Fruit fly (Drosophila melanogaster): ENCODE measurements around the gene Sps2.

Gene Sps2

DNA sequence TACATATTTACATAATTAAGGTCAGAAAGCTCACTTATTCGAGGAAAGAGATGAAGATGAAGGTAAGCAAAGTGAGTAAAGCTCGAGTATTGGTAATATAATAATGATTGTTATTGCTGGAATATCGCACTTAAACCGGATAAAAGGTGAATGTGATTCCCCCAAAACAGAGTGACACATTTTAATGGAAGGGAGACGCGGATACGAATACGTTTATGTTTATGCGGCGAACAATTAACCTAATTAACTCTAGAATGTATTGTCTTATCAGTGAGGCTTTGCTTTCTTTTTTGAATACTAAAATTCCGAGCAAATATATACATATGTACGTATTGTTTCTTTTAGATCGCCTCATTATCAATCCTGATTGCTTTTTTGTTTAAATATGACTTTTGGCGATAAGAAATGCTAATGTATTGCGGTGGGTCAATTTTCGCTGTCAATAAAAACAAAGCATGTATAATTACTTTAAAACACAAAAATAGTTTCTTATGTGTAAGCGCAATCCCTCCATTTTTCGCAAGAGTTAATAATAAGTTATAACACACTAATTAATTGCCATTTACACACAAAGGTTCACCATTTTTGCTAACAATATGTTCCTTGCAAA lies 36.8 kb upstream of the Sps2 start:
- no peak for TF ChIP-seq CG11617 (GFP tag; optimal IDR thresholded peaks at IDR 0.05)
- TF ChIP-seq CG12768 (GFP tag; optimal IDR thresholded peaks at IDR 0.05), result no peak
- TF ChIP-seq CG14711 (tag; optimal IDR thresholded peaks at IDR 0.05), result no peak
- no peak for TF ChIP-seq CG7101 (tag; optimal IDR thresholded peaks at IDR 0.05)
- peak; percentile 64 for TF ChIP-seq kay (GFP tag; ENCODE audit: borderline replicate concordance)
- no peak for TF ChIP-seq CG5204 (GFP tag; optimal IDR thresholded peaks at IDR 0.05)
- TF ChIP-seq Crg-1 (GFP tag; optimal IDR thresholded peaks at IDR 0.05), result no peak

DNA sequence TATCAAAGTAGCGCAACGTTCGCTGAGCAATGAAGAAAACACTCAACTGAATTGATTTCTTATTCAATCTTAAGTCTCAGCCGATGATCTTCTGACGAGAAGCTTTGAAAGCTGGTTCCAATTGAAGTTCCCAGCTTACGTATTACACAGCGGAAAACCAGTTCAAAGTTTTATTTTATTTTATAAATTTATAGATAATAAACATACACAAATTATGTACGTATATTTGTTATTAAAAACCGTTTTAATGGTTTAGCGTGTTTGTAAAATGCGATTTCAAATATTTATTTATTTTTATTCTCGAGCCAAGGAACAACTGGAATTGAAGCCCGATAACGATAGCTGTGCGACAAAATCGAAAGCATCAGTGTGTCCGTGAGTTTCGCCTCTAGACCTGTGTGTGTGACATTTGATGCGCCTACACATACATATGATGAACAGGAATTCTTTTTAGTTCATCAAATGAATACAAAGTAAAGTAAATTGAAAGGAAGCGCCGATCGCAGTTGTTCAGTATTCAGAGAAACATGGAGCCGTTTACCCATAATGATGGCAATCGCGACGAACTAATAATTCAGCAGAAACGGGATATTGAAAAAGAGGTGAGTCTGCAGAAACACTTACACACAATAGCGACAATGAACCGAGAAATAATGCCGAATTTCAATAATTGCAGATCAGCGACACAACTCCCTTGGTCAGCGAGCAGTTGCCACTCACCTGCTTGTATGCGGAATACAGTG lies 35.7 kb upstream of the Sps2 start, which contains the start of the genes CG5390 and CG4968:
Gene CG5390, minus strand, starts transcription at position 77 of the 743 bp plus-strand sequence.
Gene CG4968, plus strand, starts transcription at position 405 of the 743 bp plus-strand sequence.
- peak; percentile 22 for TF ChIP-seq cic (GFP tag; optimal IDR thresholded peaks at IDR 0.05)
- TF ChIP-seq kay (GFP tag; ENCODE audit: borderline replicate concordance), result peak; percentile 96
- peak; percentile 91 for TF ChIP-seq bab1 (GFP tag; optimal IDR thresholded peaks at IDR 0.05)
- TF ChIP-seq CG5204 (GFP tag; optimal IDR thresholded peaks at IDR 0.05), result no peak
- peak; percentile 58 for TF ChIP-seq Mnt (GFP tag; optimal IDR thresholded peaks at IDR 0.05)
- no peak for TF ChIP-seq cnc (optimal IDR thresholded peaks at IDR 0.05)
- peak; percentile 72 for TF ChIP-seq tj (GFP tag; optimal IDR thresholded peaks at IDR 0.05)
- TF ChIP-seq pad (GFP tag; optimal IDR thresholded peaks at IDR 0.05), result peak; percentile 58
- peak; percentile 81 for TF ChIP-seq CG7101 (tag; optimal IDR thresholded peaks at IDR 0.05)
- peak; percentile 61 for TF ChIP-seq CG33017 (tag; optimal IDR thresholded peaks at IDR 0.05)
- TF ChIP-seq CG1620 (GFP tag; optimal IDR thresholded peaks at IDR 0.05), result peak; percentile 57
- peak; percentile 64 for TF ChIP-seq CG7045 (GFP tag; optimal IDR thresholded peaks at IDR 0.05)
- TF ChIP-seq toe (GFP tag; optimal IDR thresholded peaks at IDR 0.05), result no peak
- peak; percentile 59 for TF ChIP-seq CG11617 (GFP tag; optimal IDR thresholded peaks at IDR 0.05)
- peak; percentile 69 for TF ChIP-seq CG12768 (GFP tag; optimal IDR thresholded peaks at IDR 0.05)
- TF ChIP-seq Clk (GFP tag; optimal IDR thresholded peaks at IDR 0.05), result peak; percentile 23
- TF ChIP-seq ovo (GFP tag; optimal IDR thresholded peaks at IDR 0.05), result peak; percentile 51
- TF ChIP-seq CG14711 (tag; optimal IDR thresholded peaks at IDR 0.05), result peak; percentile 77
- TF ChIP-seq Hr96 (GFP tag; optimal IDR thresholded peaks at IDR 0.05), result no peak
- peak; percentile 36 for TF ChIP-seq Crg-1 (GFP tag; optimal IDR thresholded peaks at IDR 0.05)

DNA sequence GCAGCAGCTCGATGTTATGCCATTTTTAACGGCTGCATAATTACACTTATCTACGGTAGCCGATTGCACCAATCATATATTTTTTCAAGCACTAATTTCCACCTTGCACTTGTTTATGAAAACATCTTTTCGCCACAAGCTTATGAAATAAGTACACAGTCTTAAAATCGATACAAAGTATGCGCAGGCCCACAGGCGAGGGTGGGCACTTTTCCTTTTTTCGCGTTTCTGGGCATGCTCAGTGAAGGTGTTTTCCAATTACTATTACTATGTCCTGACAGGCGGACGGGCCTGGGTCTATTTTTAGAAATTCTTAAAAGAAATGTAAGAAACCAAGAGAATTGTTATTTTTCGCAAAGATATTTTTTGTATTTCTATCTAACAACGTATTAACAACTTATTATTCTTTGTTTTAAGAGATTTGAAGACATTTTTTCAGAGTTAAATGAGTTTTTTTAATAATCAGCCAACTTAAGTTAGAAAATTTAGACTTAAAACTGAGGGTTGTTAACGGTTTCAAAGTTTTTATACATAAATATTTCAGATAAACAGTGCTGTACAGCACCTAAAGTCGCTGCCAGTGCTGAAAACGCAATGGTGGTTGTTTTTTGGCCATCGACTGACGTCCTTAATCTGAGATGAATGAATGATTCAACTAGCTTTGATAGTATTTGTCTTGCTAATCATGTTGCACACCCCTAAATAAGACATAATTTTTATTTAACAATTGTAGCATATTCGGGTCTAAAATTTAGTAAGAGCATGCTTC lies 31.6 kb upstream of the Sps2 start, which contains the start of gene Cdk5alpha:
Gene Cdk5alpha, minus strand, starts transcription at position 343 of the 769 bp plus-strand sequence.
- TF ChIP-seq CG7045 (GFP tag; optimal IDR thresholded peaks at IDR 0.05), result no peak
- peak; percentile 3 for TF ChIP-seq cic (GFP tag; optimal IDR thresholded peaks at IDR 0.05)
- TF ChIP-seq tj (GFP tag; optimal IDR thresholded peaks at IDR 0.05), result no peak

DNA sequence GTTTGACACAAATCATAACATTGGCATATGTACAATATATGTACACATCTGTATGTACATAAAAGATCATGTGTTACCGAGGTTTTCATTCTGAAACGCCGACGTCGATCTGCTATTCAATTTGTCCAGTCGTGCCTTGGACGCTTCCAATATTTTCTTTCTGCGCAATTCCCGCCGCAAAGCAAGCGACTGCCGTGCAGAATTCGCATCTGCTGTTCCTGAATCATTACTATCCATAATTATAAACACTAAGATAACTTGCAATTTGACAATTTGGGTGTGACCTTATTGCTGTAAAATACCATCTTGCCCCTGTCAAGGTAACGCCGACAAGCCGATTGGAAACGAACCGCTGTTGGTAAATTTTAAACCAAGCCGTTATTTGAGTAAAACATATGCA lies 30.6 kb upstream of the Sps2 start:
- no peak for TF ChIP-seq toe (GFP tag; optimal IDR thresholded peaks at IDR 0.05)
- peak; percentile 39 for TF ChIP-seq Mnt (GFP tag; optimal IDR thresholded peaks at IDR 0.05)
- peak; percentile 32 for TF ChIP-seq bab1 (GFP tag; optimal IDR thresholded peaks at IDR 0.05)

DNA sequence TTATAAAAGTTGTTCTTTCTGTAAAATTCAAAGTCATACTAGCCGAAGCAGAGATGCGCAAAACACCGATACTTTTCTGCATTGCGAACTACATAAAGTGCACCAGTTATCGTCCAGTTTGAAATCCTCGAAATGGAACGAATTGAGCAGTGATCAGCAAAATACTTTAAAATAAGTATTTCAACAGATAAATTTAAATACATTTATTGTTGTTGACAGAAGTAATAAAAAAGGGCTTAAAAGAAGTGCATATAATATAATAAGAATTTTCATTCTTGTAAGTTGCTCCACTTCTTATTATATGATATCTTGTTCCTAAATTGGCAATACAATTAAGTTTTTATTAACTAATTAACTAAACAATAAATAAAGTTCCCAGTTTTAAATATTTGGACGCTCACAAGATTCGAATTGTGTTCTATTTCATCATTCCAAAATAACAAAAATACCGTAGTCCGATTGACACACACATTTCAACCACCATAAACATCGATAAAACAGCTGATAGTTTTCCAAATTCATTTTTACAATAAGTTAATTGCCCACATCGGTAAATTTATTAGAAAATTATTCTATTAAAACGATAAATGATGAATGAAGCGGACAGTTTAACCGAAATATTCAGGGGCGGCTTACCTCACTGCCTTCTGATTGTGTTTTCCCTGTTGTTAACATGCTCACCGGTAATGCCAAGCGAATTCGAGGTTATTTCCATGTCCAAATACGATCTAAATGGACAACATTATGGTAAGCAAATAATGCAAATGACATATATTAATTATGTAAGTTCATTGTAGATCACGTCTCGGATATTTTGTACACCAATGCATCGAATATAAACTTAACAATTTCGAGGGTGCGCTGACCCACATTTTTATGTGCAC lies 27.8 kb upstream of the Sps2 start, which contains the start of the genes Usp14 and CG4972:
Gene Usp14, minus strand, starts transcription at position 70 of the 884 bp plus-strand sequence.
Gene CG4972, plus strand, starts transcription at position 466 of the 884 bp plus-strand sequence.
- TF ChIP-seq pad (GFP tag; optimal IDR thresholded peaks at IDR 0.05) (no peak), CG11617 (GFP tag; optimal IDR thresholded peaks at IDR 0.05) (peak; percentile 19), CG1620 (GFP tag; optimal IDR thresholded peaks at IDR 0.05) (peak; percentile 37), kay (GFP tag; ENCODE audit: borderline replicate concordance) (peak; percentile 74), tj (GFP tag; optimal IDR thresholded peaks at IDR 0.05) (peak; percentile 5)

DNA sequence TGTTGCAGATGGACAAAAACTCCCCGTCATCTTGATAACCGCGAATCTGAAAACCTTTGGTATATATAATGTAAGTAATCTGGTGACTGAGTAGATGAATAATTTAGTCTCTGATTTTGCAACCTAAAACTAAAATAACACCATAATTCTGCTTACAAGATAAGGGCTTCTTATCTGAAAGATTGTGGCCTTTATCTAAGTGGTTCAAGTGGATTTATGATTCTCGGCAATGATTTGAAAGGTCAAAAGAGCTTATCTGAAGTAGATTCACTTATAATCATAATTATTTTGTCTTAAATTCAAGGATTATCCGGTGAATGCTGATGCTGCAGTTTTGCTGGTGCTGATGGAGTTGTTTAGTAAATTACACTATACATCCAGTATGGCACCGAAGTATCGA lies 26.5 kb upstream of the Sps2 start:
- TF ChIP-seq kay (GFP tag; ENCODE audit: borderline replicate concordance) (peak; percentile 88), CG7045 (GFP tag; optimal IDR thresholded peaks at IDR 0.05) (no peak)

Data from whole organism, adult.